Fruit fly (Drosophila melanogaster): ENCODE measurements around the gene AP-2sigma.
A peak's percentile ranks its signal among the peaks of the same experiment; 100 is the strongest.

The AP-2sigma gene

dm6 chr3R:21268873-21269272 lies 1.0 kb downstream of the AP-2sigma start, which contains the start of gene Rab1 (continued):
- TF ChIP-seq Side (GFP tag; optimal IDR thresholded peaks at IDR 0.05) (peak; percentile 64), pnt (GFP tag; optimal IDR thresholded peaks at IDR 0.05) (no peak), dysf (GFP tag; IDR thresholded peaks at IDR 0.05) (peak; percentile 24; the same call in 1 of the 3 replicates), ems (GFP tag; optimal IDR thresholded peaks at IDR 0.05) (peak; percentile 19), CG15479 (GFP tag; optimal IDR thresholded peaks at IDR 0.05) (no peak), CG3838 (GFP tag; optimal IDR thresholded peaks at IDR 0.05) (no peak), Ets97D (GFP tag; optimal IDR thresholded peaks at IDR 0.05) (peak; percentile 63), amos (GFP tag; IDR thresholded peaks at IDR 0.05; ENCODE audit: partially characterized antibody) (peak; percentile 28; the same call in 1 of the 2 replicates), CG8478 (optimal IDR thresholded peaks at IDR 0.05) (no peak), Max (GFP tag; optimal IDR thresholded peaks at IDR 0.05) (no peak), Lim3 (GFP tag; IDR thresholded peaks at IDR 0.05) (no peak), Blimp-1 (GFP tag; optimal IDR thresholded peaks at IDR 0.05) (peak; percentile 74), prd (optimal IDR thresholded peaks at IDR 0.05) (no peak), prd (GFP tag; IDR thresholded peaks at IDR 0.05) (peak; percentile 34; the same call in 1 of the 3 replicates), Hr78 (GFP tag; optimal IDR thresholded peaks at IDR 0.05) (peak in 1 of 2 experiments; percentile 39), CG11560 (tag; IDR thresholded peaks at IDR 0.05) (no peak), pzg (GFP tag; optimal IDR thresholded peaks at IDR 0.05) (peak; percentile 74), ind (GFP tag; optimal IDR thresholded peaks at IDR 0.05) (peak; percentile 22), CG8765 (GFP tag; IDR thresholded peaks at IDR 0.05) (no peak), ERR (GFP tag; optimal IDR thresholded peaks at IDR 0.05) (peak; percentile 41), CG17612 (GFP tag; IDR thresholded peaks at IDR 0.05) (no peak), D (optimal IDR thresholded peaks at IDR 0.05) (no peak), D (GFP tag; optimal IDR thresholded peaks at IDR 0.05) (peak; percentile 36), CG18619 (GFP tag; optimal IDR thresholded peaks at IDR 0.05) (no peak), gro (GFP tag; optimal IDR thresholded peaks at IDR 0.05) (peak; percentile 14), CG10959 (GFP tag; IDR thresholded peaks at IDR 0.05) (0 out of 2 replicates have a peak, but pooled peaks have one; percentile 8), Sox102F (GFP tag; optimal IDR thresholded peaks at IDR 0.05) (no peak), C15 (GFP tag; IDR thresholded peaks at IDR 0.05) (no peak), row (GFP tag; IDR thresholded peaks at IDR 0.05) (peak; percentile 42; the same call in 1 of the 3 replicates), CG13775 (GFP tag; optimal IDR thresholded peaks at IDR 0.05) (no peak), CG9932 (GFP tag; IDR thresholded peaks at IDR 0.05) (peak; percentile 75), D19A (tag; optimal IDR thresholded peaks at IDR 0.05) (no peak), CG9876 (GFP tag; optimal IDR thresholded peaks at IDR 0.05) (peak; percentile 21), Sry-β (GFP tag; optimal IDR thresholded peaks at IDR 0.05) (peak; percentile 23), Trl (optimal IDR thresholded peaks at IDR 0.05) (no peak), Trl (GFP tag; optimal IDR thresholded peaks at IDR 0.05) (peak; percentile 16), CG7839 (tag; optimal IDR thresholded peaks at IDR 0.05) (peak; percentile 16), Hmr (GFP tag; optimal IDR thresholded peaks at IDR 0.05) (peak; percentile 43), CG18011 (GFP tag; optimal IDR thresholded peaks at IDR 0.05) (no peak), CG4617 (GFP tag; optimal IDR thresholded peaks at IDR 0.05; ENCODE audit: borderline replicate concordance) (peak; percentile 87), Hsf (GFP tag; optimal IDR thresholded peaks at IDR 0.05) (peak; percentile 47), H2.0 (GFP tag; IDR thresholded peaks at IDR 0.05) (peak; percentile 30; the same call in 1 of the 2 replicates), peb (GFP tag; IDR thresholded peaks at IDR 0.05) (no peak), CG9437 (GFP tag; optimal IDR thresholded peaks at IDR 0.05) (peak; percentile 18), danr (GFP tag; IDR thresholded peaks at IDR 0.05) (no peak), CG9609 (GFP tag; optimal IDR thresholded peaks at IDR 0.05) (peak; percentile 40), Bdp1 (GFP tag; optimal IDR thresholded peaks at IDR 0.05) (peak; percentile 36), NFAT (GFP tag; IDR thresholded peaks at IDR 0.05) (peak; percentile 68), CG4360 (GFP tag; IDR thresholded peaks at IDR 0.05) (peak; percentile 31; the same call in 1 of the 2 replicates), CG2202 (tag; optimal IDR thresholded peaks at IDR 0.05) (no peak), CG15514 (GFP tag; optimal IDR thresholded peaks at IDR 0.05) (peak; percentile 98), Dad (GFP tag; optimal IDR thresholded peaks at IDR 0.05) (no peak)
